Worm (Caenorhabditis elegans): ENCODE data around the gene C38C10.3.

DNA sequence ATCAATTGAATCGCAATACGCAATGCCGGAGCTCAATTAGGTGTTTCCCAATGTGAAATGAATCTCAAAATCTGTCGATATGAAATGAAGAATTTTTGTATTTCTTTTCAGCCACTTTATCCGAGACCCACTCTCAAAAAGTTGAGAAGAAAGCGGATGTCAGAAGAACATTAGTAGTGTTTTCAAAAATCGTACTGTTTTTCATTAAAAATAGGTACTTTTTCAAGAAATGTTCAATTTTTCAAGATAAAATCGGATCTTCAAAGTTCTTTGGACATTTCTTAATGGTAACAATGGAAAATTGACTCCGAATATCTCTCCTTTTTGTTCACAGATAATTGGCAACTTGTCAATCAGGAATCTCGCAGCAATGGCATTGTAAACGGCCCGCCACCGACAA, 24.2 kb downstream of the C38C10.3 start, which contains the start of gene flp-25:
- TF ChIP-seq ekl-4 (GFP tag; IDR thresholded peaks at IDR 0.05): no peak
- TF ChIP-seq ccch-3 (GFP tag; optimal IDR thresholded peaks at IDR 0.05): no peak
- no peak for TF ChIP-seq K11D2.4 (GFP tag; IDR thresholded peaks at IDR 0.05)
- TF ChIP-seq repo-1 (tag; optimal IDR thresholded peaks at IDR 0.05): no peak
- no peak for TF ChIP-seq unc-62 (GFP tag; optimal IDR thresholded peaks at IDR 0.05)
- TF ChIP-seq snpc-4 (GFP tag; optimal IDR thresholded peaks at IDR 0.05): no peak
- TF ChIP-seq snpc-4 (tag; optimal IDR thresholded peaks at IDR 0.05): no peak
- no peak for TF ChIP-seq dpl-1 (GFP tag; optimal IDR thresholded peaks at IDR 0.05)
- TF ChIP-seq T07F8.4 (tag; optimal IDR thresholded peaks at IDR 0.05): no peak
- no peak for TF ChIP-seq hmg-1.2 (GFP tag; IDR thresholded peaks at IDR 0.05)
- TF ChIP-seq ama-1 (optimal IDR thresholded peaks at IDR 0.05): no peak
- no peak for TF ChIP-seq ama-1 (GFP tag; optimal IDR thresholded peaks at IDR 0.05)
- TF ChIP-seq ceh-58 (GFP tag; IDR thresholded peaks at IDR 0.05): no peak

Measured in whole organism, young adult.